Fruit fly (Drosophila melanogaster): ENCODE data around the gene CG15200.
A peak's percentile ranks its signal among the peaks of the same experiment; 100 is the strongest.

CG15200 gene

dm6 chrX:11148272-11148835 is 34.4 kb upstream of the CG15200 start, which contains the start of gene Ran:
Gene Ran (minus strand): TSS chrX:11148716.
- TF ChIP-seq pan (optimal IDR thresholded peaks at IDR 0.05) (no peak), CG8478 (optimal IDR thresholded peaks at IDR 0.05) (no peak), usp (GFP tag; optimal IDR thresholded peaks at IDR 0.05) (no peak), Dll (optimal IDR thresholded peaks at IDR 0.05) (no peak), psq (optimal IDR thresholded peaks at IDR 0.05) (no peak), EcR (GFP tag; optimal IDR thresholded peaks at IDR 0.05) (no peak)

DNA sequence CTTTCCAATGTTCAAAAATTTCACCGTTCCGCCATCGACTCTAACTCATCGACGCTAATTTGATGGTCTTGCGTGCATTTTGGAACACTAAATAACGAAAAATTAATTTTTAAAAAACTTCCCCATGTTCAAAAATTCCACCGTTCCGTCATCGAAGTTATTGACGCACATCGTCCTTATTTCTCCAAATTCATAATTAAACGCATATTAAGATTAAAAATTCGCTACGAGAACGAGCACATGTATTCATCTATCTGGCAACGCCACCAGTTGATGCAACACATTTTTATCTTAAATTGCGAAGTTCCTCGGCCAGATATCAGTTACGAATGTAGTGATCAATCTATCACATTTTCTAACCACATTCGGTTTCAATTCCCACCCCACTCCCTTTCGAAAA is 33.5 kb upstream of the CG15200 start, which contains the start of gene Lint-1:
Lint-1 (plus strand) TSS at position 123 of the 400 bp plus-strand sequence.
- TF ChIP-seq pan (optimal IDR thresholded peaks at IDR 0.05) (no peak), CG8478 (optimal IDR thresholded peaks at IDR 0.05) (no peak), Dll (optimal IDR thresholded peaks at IDR 0.05) (no peak), EcR (GFP tag; optimal IDR thresholded peaks at IDR 0.05) (no peak), usp (GFP tag; optimal IDR thresholded peaks at IDR 0.05) (no peak), psq (optimal IDR thresholded peaks at IDR 0.05) (no peak)

- no peak for TF ChIP-seq psq (optimal IDR thresholded peaks at IDR 0.05)
- TF ChIP-seq pan (optimal IDR thresholded peaks at IDR 0.05), result no peak
- TF ChIP-seq CG8478 (optimal IDR thresholded peaks at IDR 0.05), result no peak
- TF ChIP-seq usp (GFP tag; optimal IDR thresholded peaks at IDR 0.05), result no peak
- TF ChIP-seq EcR (GFP tag; optimal IDR thresholded peaks at IDR 0.05), result no peak
- no peak for TF ChIP-seq Dll (optimal IDR thresholded peaks at IDR 0.05)
Measured at dm6 chrX:11153413-11153812, 29.3 kb upstream of the CG15200 start.

DNA sequence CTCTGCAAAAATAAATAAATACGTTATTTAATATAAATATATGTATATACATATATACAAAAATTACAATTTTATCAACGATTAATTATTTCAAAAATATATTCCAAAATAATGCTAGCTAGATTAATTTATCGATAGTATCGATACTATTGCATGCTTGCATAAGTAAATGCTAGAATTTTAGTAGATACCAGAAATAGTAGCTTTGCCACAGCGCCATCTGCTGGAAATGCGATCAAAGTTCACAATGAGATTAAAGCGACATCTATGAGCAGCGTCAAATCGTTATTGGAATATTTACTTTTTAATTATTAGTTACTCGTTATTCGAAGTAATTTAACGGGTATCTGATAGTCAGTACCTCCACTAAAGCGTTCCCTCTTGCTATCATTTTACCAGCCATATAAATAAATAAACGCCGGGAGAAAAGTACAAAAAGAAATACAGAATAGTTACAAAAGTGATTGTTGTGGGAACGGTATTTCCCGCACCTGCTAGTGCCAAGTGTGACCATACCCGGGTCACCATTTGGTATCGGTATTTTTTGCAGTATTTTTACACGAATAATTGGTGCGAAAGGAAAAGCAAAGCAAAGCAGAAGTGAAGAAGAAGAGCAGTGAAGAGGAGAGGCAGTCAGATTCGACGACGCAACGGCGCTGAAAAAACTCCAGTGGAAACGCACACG is 28.8 kb upstream of the CG15200 start, which contains the start of the genes rtv and Dlic:
rtv (minus strand) TSS at position 165 of the 685 bp plus-strand sequence.
Dlic (plus strand) TSS at position 596 of the 685 bp plus-strand sequence.
- TF ChIP-seq EcR (GFP tag; optimal IDR thresholded peaks at IDR 0.05), result no peak
- no peak for TF ChIP-seq Dll (optimal IDR thresholded peaks at IDR 0.05)
- no peak for TF ChIP-seq CG8478 (optimal IDR thresholded peaks at IDR 0.05)
- no peak for TF ChIP-seq pan (optimal IDR thresholded peaks at IDR 0.05)
- TF ChIP-seq psq (optimal IDR thresholded peaks at IDR 0.05), result no peak
- no peak for TF ChIP-seq usp (GFP tag; optimal IDR thresholded peaks at IDR 0.05)

dm6 chrX:11154511-11155197 is 28.1 kb upstream of the CG15200 start:
- TF ChIP-seq psq (optimal IDR thresholded peaks at IDR 0.05), result no peak
- TF ChIP-seq CG8478 (optimal IDR thresholded peaks at IDR 0.05), result peak; percentile 56
- TF ChIP-seq Dll (optimal IDR thresholded peaks at IDR 0.05), result peak; percentile 83

- TF ChIP-seq CG8478 (optimal IDR thresholded peaks at IDR 0.05), result no peak
- no peak for TF ChIP-seq pan (optimal IDR thresholded peaks at IDR 0.05)
- no peak for TF ChIP-seq Dll (optimal IDR thresholded peaks at IDR 0.05)
- TF ChIP-seq usp (GFP tag; optimal IDR thresholded peaks at IDR 0.05), result no peak
- no peak for TF ChIP-seq EcR (GFP tag; optimal IDR thresholded peaks at IDR 0.05)
- no peak for TF ChIP-seq psq (optimal IDR thresholded peaks at IDR 0.05)
Measured at dm6 chrX:11155808-11156589, 26.7 kb upstream of the CG15200 start.

dm6 chrX:11159710-11160446 is 22.9 kb upstream of the CG15200 start, which contains the start of gene CG32668:
Gene CG32668 (minus strand): TSS chrX:11159760.
- TF ChIP-seq usp (GFP tag; optimal IDR thresholded peaks at IDR 0.05) (no peak), Dll (optimal IDR thresholded peaks at IDR 0.05) (no peak), EcR (GFP tag; optimal IDR thresholded peaks at IDR 0.05) (no peak), CG8478 (optimal IDR thresholded peaks at IDR 0.05) (no peak), psq (optimal IDR thresholded peaks at IDR 0.05) (no peak), pan (optimal IDR thresholded peaks at IDR 0.05) (no peak)

DNA sequence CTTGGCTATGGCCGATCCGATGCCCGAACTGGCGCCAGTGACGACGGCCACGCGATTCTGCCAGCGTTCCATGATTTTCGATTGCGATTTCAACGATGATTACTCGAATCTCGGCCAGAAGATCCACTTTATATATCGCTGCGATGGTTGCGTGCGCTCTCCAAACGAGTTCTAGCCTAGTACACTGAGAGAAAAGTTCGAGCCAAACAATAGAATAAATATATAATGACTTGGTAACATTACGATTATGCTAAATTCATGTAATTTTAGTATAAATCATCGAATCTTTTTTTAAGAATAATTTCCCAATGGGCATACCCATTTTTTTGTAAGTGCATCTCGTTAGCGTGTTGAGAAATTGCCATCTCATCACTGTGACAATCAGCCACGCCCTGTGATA is 13.8 kb upstream of the CG15200 start, which contains the start of gene Antdh:
Antdh (minus strand) TSS at position 101 of the 400 bp plus-strand sequence.
- no peak for TF ChIP-seq EcR (GFP tag; optimal IDR thresholded peaks at IDR 0.05)
- no peak for TF ChIP-seq pan (optimal IDR thresholded peaks at IDR 0.05)
- no peak for TF ChIP-seq Dll (optimal IDR thresholded peaks at IDR 0.05)
- TF ChIP-seq psq (optimal IDR thresholded peaks at IDR 0.05), result no peak
- TF ChIP-seq CG8478 (optimal IDR thresholded peaks at IDR 0.05), result no peak
- no peak for TF ChIP-seq usp (GFP tag; optimal IDR thresholded peaks at IDR 0.05)

DNA sequence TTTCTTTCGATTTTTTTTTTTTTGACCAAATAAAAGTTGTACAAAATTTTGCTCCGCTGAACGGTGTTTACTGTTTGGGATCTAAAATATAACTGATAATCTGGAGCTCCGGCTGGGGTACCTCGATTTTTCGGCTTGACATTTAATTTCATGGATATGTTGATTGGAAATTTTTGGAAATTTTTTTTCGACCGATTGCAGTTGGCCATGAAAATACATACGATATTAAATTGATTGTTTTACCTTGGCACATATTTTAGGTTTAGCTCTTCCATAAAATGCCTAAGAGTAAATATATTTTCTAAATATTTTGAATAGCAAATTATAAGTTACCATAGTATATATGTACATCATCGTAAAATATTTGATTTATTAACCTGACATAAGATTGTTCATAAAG is 12.2 kb upstream of the CG15200 start, which contains the start of gene CG1394:
CG1394 (minus strand) TSS at position 101 of the 400 bp plus-strand sequence.
- TF ChIP-seq EcR (GFP tag; optimal IDR thresholded peaks at IDR 0.05), result no peak
- TF ChIP-seq usp (GFP tag; optimal IDR thresholded peaks at IDR 0.05), result no peak

DNA sequence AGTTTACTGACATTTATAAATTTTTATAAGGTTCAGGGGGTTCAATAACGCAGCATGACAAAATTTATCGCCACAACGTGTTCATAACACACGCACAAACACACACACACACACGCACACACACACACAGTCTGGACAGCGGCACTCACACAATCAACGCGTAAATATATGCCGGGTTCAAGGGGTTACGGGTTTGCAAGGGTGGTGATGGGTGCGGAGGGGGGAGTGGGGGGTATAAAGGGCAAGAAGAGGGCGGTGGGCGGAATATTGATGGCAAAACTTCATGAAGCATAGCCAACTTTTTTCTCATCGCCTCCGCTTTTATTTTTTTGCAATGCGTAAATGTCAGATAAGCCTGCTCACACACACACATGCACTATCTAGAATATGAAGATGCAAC is 6.7 kb upstream of the CG15200 start:
- TF ChIP-seq pan (optimal IDR thresholded peaks at IDR 0.05), result no peak
- no peak for TF ChIP-seq usp (GFP tag; optimal IDR thresholded peaks at IDR 0.05)
- TF ChIP-seq EcR (GFP tag; optimal IDR thresholded peaks at IDR 0.05), result no peak
- no peak for TF ChIP-seq Dll (optimal IDR thresholded peaks at IDR 0.05)
- TF ChIP-seq CG8478 (optimal IDR thresholded peaks at IDR 0.05), result no peak
- no peak for TF ChIP-seq psq (optimal IDR thresholded peaks at IDR 0.05)

dm6 chrX:11201948-11202347 is 19.2 kb downstream of the CG15200 start, which contains the start of gene CG11106:
Gene CG11106 (plus strand): TSS chrX:11202248.
- TF ChIP-seq usp (GFP tag; optimal IDR thresholded peaks at IDR 0.05), result no peak
- TF ChIP-seq EcR (GFP tag; optimal IDR thresholded peaks at IDR 0.05), result no peak
- no peak for TF ChIP-seq psq (optimal IDR thresholded peaks at IDR 0.05)
- no peak for TF ChIP-seq CG8478 (optimal IDR thresholded peaks at IDR 0.05)
- no peak for TF ChIP-seq Dll (optimal IDR thresholded peaks at IDR 0.05)
- TF ChIP-seq pan (optimal IDR thresholded peaks at IDR 0.05), result no peak

All from whole organism.